Fruit fly (Drosophila melanogaster) whole organism, wandering third instar larva: Measurements from ENCODE around the gene CG42828.
A peak's percentile ranks its signal among the peaks of the same experiment; 100 is the strongest.

Experiments used
- Abd-B ChIP-seq: fragments of >200 bp; optimal IDR thresholded peaks from 2 replicates; lab custom pipeline; 2017; ENCODE audit warnings: missing biosample characterization, missing genetic modification characterization
- CG32264 ChIP-seq: fragments of 200-800 bp; sonication (Bioruptor generic); optimal IDR thresholded peaks from 2 replicates; lab custom pipeline; 2016; ENCODE audit warnings: missing biosample characterization, missing genetic modification characterization
- CG9705 ChIP-seq: fragments of 200-800 bp; sonication (Bioruptor generic); optimal IDR thresholded peaks from 2 replicates; lab custom pipeline; 2018; ENCODE audit warnings: missing biosample characterization, mild to moderate bottlenecking, missing genetic modification characterization
- CrebA ChIP-seq: fragments of 200-800 bp; sonication (Bioruptor generic); optimal IDR thresholded peaks from 2 replicates; lab custom pipeline; 2016; ENCODE audit warnings: missing biosample characterization, mild to moderate bottlenecking, missing genetic modification characterization, borderline replicate concordance
- Dfd ChIP-seq: fragments of >200 bp; optimal IDR thresholded peaks from 2 replicates; lab custom pipeline; 2017; ENCODE audit warnings: missing biosample characterization, missing genetic modification characterization
- Dif ChIP-seq: fragments of 200-275, 200-300 bp; sonication (Bioruptor generic); optimal IDR thresholded peaks from 2 replicates; lab custom pipeline; 2018; ENCODE audit warnings: missing biosample characterization, missing genetic modification characterization; ENCODE audit not compliant: partially characterized antibody
- GATAd ChIP-seq: sonication (Bioruptor generic); optimal IDR thresholded peaks from 2 replicates; lab custom pipeline; 2016; ENCODE audit warnings: missing biosample characterization, missing genetic modification characterization
- HLH106 ChIP-seq: fragments of 200-800 bp; optimal IDR thresholded peaks from 3 replicates; lab custom pipeline; 2019; ENCODE audit warnings: missing biosample characterization, mild to moderate bottlenecking, missing genetic modification characterization, moderate library complexity
- Hnf4 ChIP-seq: fragments of 200-800 bp; sonication (Bioruptor generic); optimal IDR thresholded peaks from 2 replicates; lab custom pipeline; 2016; ENCODE audit warnings: missing biosample characterization, mild to moderate bottlenecking, missing genetic modification characterization
- Hr78 ChIP-seq: fragments of >200 bp; optimal IDR thresholded peaks from 2 replicates; lab custom pipeline; 2017; ENCODE audit warnings: missing biosample characterization, missing genetic modification characterization
- Hr83 ChIP-seq: fragments of 200-300 bp; sonication (Bioruptor generic); optimal IDR thresholded peaks from 2 replicates; lab custom pipeline; 2016; ENCODE audit warnings: missing biosample characterization, mild to moderate bottlenecking, missing genetic modification characterization, moderate library complexity; ENCODE audit not compliant: poor library complexity, severe bottlenecking
- Jra ChIP-seq: sonication (Bioruptor generic); optimal IDR thresholded peaks from 2 replicates; lab custom pipeline; 2016; ENCODE audit warnings: missing biosample characterization, missing genetic modification characterization
- Mio ChIP-seq: sonication (Bioruptor generic); optimal IDR thresholded peaks from 2 replicates; lab custom pipeline; 2016; ENCODE audit warnings: missing biosample characterization, missing genetic modification characterization
- Myc ChIP-seq: fragments of >200 bp; optimal IDR thresholded peaks from 2 replicates; lab custom pipeline; 2017
- N ChIP-seq: fragments of >200 bp; optimal IDR thresholded peaks from 2 replicates; lab custom pipeline; 2018; ENCODE audit warnings: missing biosample characterization, missing external identifiers, missing genetic modification characterization
- OdsH ChIP-seq: fragments of 200-800 bp; sonication (Bioruptor generic); optimal IDR thresholded peaks from 2 replicates; lab custom pipeline; 2016; ENCODE audit warnings: missing biosample characterization, mild to moderate bottlenecking, missing genetic modification characterization
- Rel ChIP-seq, 2 experiments: fragments of 200-800 bp; sonication (Bioruptor generic) in 1 of 2; optimal IDR thresholded peaks; 2 replicates in 1 of 2; 3 replicates in 1 of 2; lab custom pipeline; 2016 to 2019; ENCODE audit warnings: mild to moderate bottlenecking in 2 of 2, missing biosample characterization in 2 of 2, missing genetic modification characterization in 2 of 2, moderate library complexity in 1 of 2
- Sp1 ChIP-seq: fragments of 200-800 bp; sonication (Bioruptor generic); optimal IDR thresholded peaks from 3 replicates; lab custom pipeline; 2019; ENCODE audit warnings: missing biosample characterization, mild to moderate bottlenecking, missing genetic modification characterization, moderate library complexity
- Vsx2 ChIP-seq: fragments of 200-300, 225-300 bp; sonication (Bioruptor generic); optimal IDR thresholded peaks from 2 replicates; lab custom pipeline; 2018; ENCODE audit warnings: missing biosample characterization, missing genetic modification characterization; ENCODE audit not compliant: partially characterized antibody
- br ChIP-seq: fragments of 200-800 bp; sonication (Bioruptor generic); optimal IDR thresholded peaks from 2 replicates; lab custom pipeline; 2016; ENCODE audit warnings: missing biosample characterization, missing genetic modification characterization
- brk ChIP-seq: fragments of 200-800 bp; sonication (Bioruptor generic); optimal IDR thresholded peaks from 2 replicates; lab custom pipeline; 2016; ENCODE audit warnings: missing biosample characterization, mild to moderate bottlenecking, missing genetic modification characterization
- dl ChIP-seq, 2 experiments: fragments of 175-275, 200-275 bp in 1 of 2; fragments of 200-275 bp in 1 of 2; sonication (Bioruptor generic); optimal IDR thresholded peaks; lab custom pipeline; 2018; ENCODE audit warnings: mild to moderate bottlenecking in 2 of 2, missing biosample characterization in 2 of 2, missing genetic modification characterization in 2 of 2, moderate library complexity in 2 of 2; ENCODE audit not compliant: partially characterized antibody in 2 of 2, insufficient read depth in 1 of 2
- dmrt93B ChIP-seq: fragments of 200-800 bp; sonication (Bioruptor generic); optimal IDR thresholded peaks from 2 replicates; lab custom pipeline; 2018; ENCODE audit warnings: missing biosample characterization, mild to moderate bottlenecking, missing genetic modification characterization
- dsf ChIP-seq: sonication (Bioruptor generic); optimal IDR thresholded peaks from 2 replicates; lab custom pipeline; 2016; ENCODE audit warnings: missing biosample characterization, missing genetic modification characterization, borderline replicate concordance
- ey ChIP-seq: fragments of 200-800 bp; sonication (Bioruptor generic); optimal IDR thresholded peaks from 2 replicates; lab custom pipeline; 2016; ENCODE audit warnings: missing biosample characterization, missing genetic modification characterization
- foxo ChIP-seq, 2 experiments: fragments of 200-800 bp; sonication (Bioruptor generic); optimal IDR thresholded peaks; 2 replicates in 1 of 2; 3 replicates in 1 of 2; lab custom pipeline; 2016 to 2017; ENCODE audit warnings: missing biosample characterization in 2 of 2, missing genetic modification characterization in 2 of 2
- fru ChIP-seq: fragments of 200-800 bp; sonication (Bioruptor generic); optimal IDR thresholded peaks from 3 replicates; lab custom pipeline; 2016; ENCODE audit warnings: missing biosample characterization, mild to moderate bottlenecking, missing genetic modification characterization
- h ChIP-seq: fragments of 200-800 bp; sonication (Bioruptor generic); optimal IDR thresholded peaks from 3 replicates; lab custom pipeline; 2016; ENCODE audit warnings: missing biosample characterization, mild to moderate bottlenecking, missing genetic modification characterization
- jim ChIP-seq: fragments of 175-275, 200-325 bp; sonication (Bioruptor generic); optimal IDR thresholded peaks from 2 replicates; lab custom pipeline; 2016; ENCODE audit warnings: missing biosample characterization, mild to moderate bottlenecking, missing genetic modification characterization
- lola ChIP-seq: fragments of >200 bp; optimal IDR thresholded peaks from 2 replicates; lab custom pipeline; 2017; ENCODE audit warnings: missing biosample characterization, missing genetic modification characterization
- pan ChIP-seq: fragments of >200 bp; optimal IDR thresholded peaks from 2 replicates; lab custom pipeline; 2017
- psq ChIP-seq: fragments of 200-800 bp; sonication (Bioruptor generic); optimal IDR thresholded peaks from 3 replicates; lab custom pipeline; 2017; ENCODE audit warnings: missing biosample characterization, mild to moderate bottlenecking, missing genetic modification characterization, moderate library complexity
- rgr ChIP-seq: fragments of 200-800 bp; sonication (Bioruptor generic); optimal IDR thresholded peaks from 3 replicates; lab custom pipeline; 2016; ENCODE audit warnings: missing biosample characterization, mild to moderate bottlenecking, missing genetic modification characterization
- sage ChIP-seq: fragments of 200-800 bp; sonication (Bioruptor generic); optimal IDR thresholded peaks from 2 replicates; lab custom pipeline; 2016; ENCODE audit warnings: missing biosample characterization, mild to moderate bottlenecking, missing genetic modification characterization
- sv ChIP-seq: fragments of 200-800 bp; sonication (Bioruptor generic); optimal IDR thresholded peaks from 3 replicates; lab custom pipeline; 2016; ENCODE audit warnings: missing biosample characterization, missing genetic modification characterization
- tai ChIP-seq: sonication (Bioruptor generic); optimal IDR thresholded peaks from 2 replicates; lab custom pipeline; 2016; ENCODE audit warnings: missing biosample characterization, missing genetic modification characterization
- usp ChIP-seq: fragments of >200 bp; optimal IDR thresholded peaks from 2 replicates; lab custom pipeline; 2017; ENCODE audit warnings: missing biosample characterization, missing genetic modification characterization
- woc ChIP-seq: sonication (Bioruptor generic); optimal IDR thresholded peaks from 2 replicates; lab custom pipeline; 2016; ENCODE audit warnings: missing biosample characterization, mild to moderate bottlenecking, missing genetic modification characterization

Gene CG42828

DNA sequence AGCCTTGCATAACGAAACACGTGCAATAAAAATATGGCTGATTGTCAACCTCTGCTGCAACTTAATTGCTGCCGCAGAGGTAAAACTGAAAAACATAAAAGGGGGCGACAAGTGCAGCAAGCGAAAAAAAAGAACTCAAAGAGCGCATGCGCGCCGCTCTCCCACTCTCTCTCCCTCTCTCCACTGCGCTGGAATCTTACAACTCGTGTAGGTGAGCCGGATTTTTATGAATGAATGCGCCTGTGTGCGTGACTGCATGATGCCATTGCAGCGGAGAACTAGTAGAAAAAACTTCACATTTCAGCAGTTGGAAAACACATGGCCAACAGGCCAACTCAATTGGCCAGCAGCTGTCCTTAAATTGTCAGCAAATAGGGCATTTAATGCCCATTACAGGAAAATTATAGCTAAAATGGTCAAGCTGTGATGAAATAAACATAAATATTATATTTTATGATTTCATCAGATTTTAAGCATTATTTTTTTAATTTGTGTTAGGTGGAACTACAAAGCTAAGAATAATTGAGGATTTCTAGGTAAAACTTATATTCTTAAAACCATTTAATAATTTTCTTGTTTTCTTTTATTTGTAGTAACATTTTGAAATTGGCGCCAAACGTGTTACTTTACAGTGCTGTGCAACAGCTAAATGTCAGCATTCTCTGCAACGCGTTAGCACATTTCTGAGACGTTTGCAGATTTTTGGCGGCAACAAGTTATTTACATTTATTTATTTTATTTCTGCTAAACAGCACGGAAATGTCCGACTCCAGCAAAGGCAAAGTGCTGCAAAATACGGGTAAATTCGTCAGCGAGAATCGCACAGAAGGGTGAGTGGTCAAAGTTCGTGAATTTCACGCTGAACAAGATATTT, 25.8 kb upstream of the CG42828 start, which contains the start of gene PolE1:
PolE1 (plus strand) TSS at position 697 of the 874 bp plus-strand sequence.
- TF ChIP-seq foxo (GFP tag; optimal IDR thresholded peaks at IDR 0.05; lab: Kevin White, UChicago) (peak in 1 of 2 experiments; percentile 34), Hr78 (GFP tag; lab: Kevin White, UChicago) (no peak), Sp1 (no peak), Vsx2 (GFP tag; lab: Kevin White, UChicago) (no peak), woc (GFP tag; lab: Kevin White, UChicago) (no peak), Mio (GFP tag; lab: Kevin White, UChicago) (no peak), tai (GFP tag; lab: Kevin White, UChicago) (no peak), dl (GFP tag; optimal IDR thresholded peaks at IDR 0.05; lab: Kevin White, UChicago; ENCODE audit: insufficient read depth in 1 of 2, partially characterized antibody in 2 of 2) (peak in 1 of 2 experiments; percentile 9), dsf (GFP tag; lab: Kevin White, UChicago) (no peak), Dfd (GFP tag; lab: Kevin White, UChicago) (no peak), h (GFP tag; lab: Kevin White, UChicago) (peak; percentile 24), CG9705 (peak; percentile 5), Myc (lab: Kevin White, UChicago) (peak; percentile 4), Rel (GFP tag; optimal IDR thresholded peaks at IDR 0.05; lab: Kevin White, UChicago) (no peak), Rel (tag; optimal IDR thresholded peaks at IDR 0.05; lab: Kevin White, UChicago) (peak; percentile 14), br (GFP tag; lab: Kevin White, UChicago) (no peak), psq (GFP tag; lab: Kevin White, UChicago) (no peak), usp (no peak), CG32264 (GFP tag; lab: Kevin White, UChicago) (no peak), N (GFP tag; lab: Kevin White, UChicago) (no peak), sv (no peak), sage (no peak), Hnf4 (GFP tag; lab: Kevin White, UChicago) (no peak), Hr83 (GFP tag; lab: Kevin White, UChicago) (peak; percentile 68), fru (GFP tag; lab: Kevin White, UChicago) (peak; percentile 95), HLH106 (peak; percentile 12), GATAd (no peak), CrebA (GFP tag; lab: Kevin White, UChicago) (no peak), Abd-B (GFP tag; lab: Kevin White, UChicago) (no peak), dmrt93B (GFP tag; lab: Kevin White, UChicago) (no peak), jim (GFP tag; lab: Kevin White, UChicago) (no peak), OdsH (GFP tag; lab: Kevin White, UChicago) (peak; percentile 8), Jra (GFP tag; lab: Kevin White, UChicago) (no peak), Dif (GFP tag; lab: Kevin White, UChicago) (no peak), rgr (GFP tag; lab: Kevin White, UChicago) (peak; percentile 47), brk (GFP tag; lab: Kevin White, UChicago) (no peak), pan (lab: Kevin White, UChicago) (no peak), lola (GFP tag; lab: Kevin White, UChicago) (no peak), ey (no peak)
